Fruit fly (Drosophila melanogaster) whole organism, pupa: ENCODE measurements around the gene Est-Q.
A peak's percentile ranks its signal among the peaks of the same experiment; 100 is the strongest.

Experiments used
- CG10348 ChIP-seq: fragments of 200-800 bp; sonication (Bioruptor generic); IDR thresholded peaks from 2 replicates; pipeline ENCODE4 v1.3.6; 2022; ENCODE audit warnings: missing biosample characterization, missing genetic modification characterization
- CG12605 ChIP-seq: fragments of 200-800 bp; sonication (Bioruptor generic); IDR thresholded peaks from 2 replicates; pipeline ENCODE4 v1.3.6; 2022; ENCODE audit warnings: missing biosample characterization, missing genetic modification characterization
- CG13204 ChIP-seq: fragments of 200-800 bp; sonication (Bioruptor generic); optimal IDR thresholded peaks from 2 replicates; lab custom pipeline; 2018; ENCODE audit warnings: missing biosample characterization, mild to moderate bottlenecking, missing genetic modification characterization, moderate library complexity
- CG14655 ChIP-seq: fragments of 200-800 bp; sonication (Bioruptor generic); optimal IDR thresholded peaks from 3 replicates; lab custom pipeline; 2017; ENCODE audit warnings: mild to moderate bottlenecking, missing biosample characterization, missing genetic modification reagents, missing genetic modification characterization
- CG15710 ChIP-seq: fragments of 200-800 bp; sonication (Bioruptor generic); optimal IDR thresholded peaks from 2 replicates; lab custom pipeline; 2018; ENCODE audit warnings: missing biosample characterization, mild to moderate bottlenecking, missing genetic modification characterization, moderate library complexity
- CG17806 ChIP-seq: fragments of 200-800 bp; sonication (Bioruptor generic); optimal IDR thresholded peaks from 2 replicates; lab custom pipeline; 2018; ENCODE audit warnings: missing biosample characterization, mild to moderate bottlenecking, missing genetic modification characterization, moderate library complexity
- CG32121 ChIP-seq: fragments of 200-800 bp; sonication (Bioruptor generic); IDR thresholded peaks from 2 replicates; pipeline ENCODE4 v1.3.6; 2022; ENCODE audit warnings: missing biosample characterization, missing genetic modification characterization
- CG34367 ChIP-seq: fragments of 200-800 bp; sonication (Bioruptor generic); optimal IDR thresholded peaks from 2 replicates; lab custom pipeline; 2018; ENCODE audit warnings: missing biosample characterization, mild to moderate bottlenecking, missing genetic modification characterization
- CG4496 ChIP-seq: fragments of 200-800 bp; sonication (Bioruptor generic); IDR thresholded peaks from 3 replicates; pipeline ENCODE4 v1.3.6; 2022; ENCODE audit warnings: missing biosample characterization, missing genetic modification characterization
- CG8159 ChIP-seq: fragments of 200-800 bp; sonication (Bioruptor generic); optimal IDR thresholded peaks from 3 replicates; lab custom pipeline; 2018; ENCODE audit warnings: missing biosample characterization, mild to moderate bottlenecking, missing genetic modification characterization, moderate library complexity
- CG8301 ChIP-seq: fragments of 200-800 bp; sonication (Bioruptor generic); optimal IDR thresholded peaks from 2 replicates; lab custom pipeline; 2018; ENCODE audit warnings: missing biosample characterization, mild to moderate bottlenecking, missing genetic modification characterization
- CG9948 ChIP-seq: fragments of 200-800 bp; sonication (Bioruptor generic); optimal IDR thresholded peaks from 2 replicates; lab custom pipeline; 2018; ENCODE audit warnings: missing biosample characterization, mild to moderate bottlenecking, missing genetic modification characterization, moderate library complexity
- D1 ChIP-seq: fragments of 200-800 bp; sonication (Bioruptor generic); optimal IDR thresholded peaks from 2 replicates; lab custom pipeline; 2018; ENCODE audit warnings: missing biosample characterization, mild to moderate bottlenecking, missing genetic modification characterization, moderate library complexity
- EcR ChIP-seq: fragments of 200-800 bp; sonication (Bioruptor generic); optimal IDR thresholded peaks from 3 replicates; lab custom pipeline; 2019; ENCODE audit warnings: missing biosample characterization, missing genetic modification characterization, mild to moderate bottlenecking, moderate library complexity, missing genetic modification reagents
- Ets98B ChIP-seq: fragments of 200-800 bp; sonication (Bioruptor generic); IDR thresholded peaks from 2 replicates; pipeline ENCODE4 v1.3.6; 2022; ENCODE audit warnings: missing biosample characterization, missing genetic modification characterization
- Pif1A ChIP-seq: fragments of 200-800 bp; sonication (Bioruptor generic); optimal IDR thresholded peaks from 3 replicates; lab custom pipeline; 2016; ENCODE audit warnings: missing biosample characterization, missing genetic modification characterization
- Pif1B ChIP-seq: fragments of 200-800 bp; sonication (Bioruptor generic); optimal IDR thresholded peaks from 3 replicates; lab custom pipeline; 2016; ENCODE audit warnings: missing biosample characterization, missing genetic modification characterization
- Snoo ChIP-seq: fragments of 200-800 bp; sonication (Bioruptor generic); optimal IDR thresholded peaks from 3 replicates; lab custom pipeline; 2017; ENCODE audit warnings: missing biosample characterization, mild to moderate bottlenecking, missing genetic modification characterization, inconsistent platforms
- fd96Ca ChIP-seq: fragments of 200-800 bp; sonication (Bioruptor generic); IDR thresholded peaks from 3 replicates; pipeline ENCODE4 v1.3.6; 2022; ENCODE audit warnings: missing biosample characterization, missing genetic modification characterization
- gl ChIP-seq: fragments of 200-800 bp; sonication (Bioruptor generic); optimal IDR thresholded peaks from 2 replicates; lab custom pipeline; 2018; ENCODE audit warnings: missing biosample characterization, mild to moderate bottlenecking, missing genetic modification characterization
- rn ChIP-seq: fragments of 200-800 bp; sonication (Bioruptor generic); IDR thresholded peaks from 2 replicates; pipeline ENCODE4 v1.3.6; 2022; ENCODE audit warnings: missing biosample characterization, missing genetic modification characterization

The Est-Q gene

dm6 chr3L:21465261-21466112 lies 35.7 kb upstream of the Est-Q start:
- TF ChIP-seq CG34367 (tag; lab: Kevin White, UChicago) (no peak), CG32121 (no peak), Pif1B (GFP tag; lab: Kevin White, UChicago) (no peak), D1 (tag; lab: Kevin White, UChicago) (no peak), Pif1A (GFP tag; lab: Kevin White, UChicago) (no peak), Ets98B (GFP tag; lab: Robert Waterston, UW) (no peak), gl (tag; lab: Kevin White, UChicago) (no peak), CG17806 (tag; lab: Kevin White, UChicago) (no peak)

- TF ChIP-seq CG9948 (tag; lab: Kevin White, UChicago): no peak
- TF ChIP-seq Snoo (tag; lab: Kevin White, UChicago): no peak
- no peak for TF ChIP-seq EcR (GFP tag; lab: Kevin White, UChicago)
- no peak for TF ChIP-seq CG8159 (tag; lab: Kevin White, UChicago)
- TF ChIP-seq CG4496 (GFP tag; lab: Robert Waterston, UW): no peak
- TF ChIP-seq gl (tag; lab: Kevin White, UChicago): no peak
- no peak for TF ChIP-seq CG32121
- no peak for TF ChIP-seq fd96Ca (GFP tag; lab: Robert Waterston, UW)
- no peak for TF ChIP-seq CG13204 (GFP tag; lab: Kevin White, UChicago)
- TF ChIP-seq Pif1B (GFP tag; lab: Kevin White, UChicago): no peak
- TF ChIP-seq D1 (tag; lab: Kevin White, UChicago): no peak
- TF ChIP-seq CG12605 (GFP tag; lab: Robert Waterston, UW): no peak
- TF ChIP-seq CG8301 (tag; lab: Kevin White, UChicago): no peak
- no peak for TF ChIP-seq CG14655
- no peak for TF ChIP-seq Pif1A (GFP tag; lab: Kevin White, UChicago)
- TF ChIP-seq rn (GFP tag; lab: Robert Waterston, UW): no peak
These were observed 29.3 kb upstream of the Est-Q start for dm6 chr3L:21471895-21472294.

dm6 chr3L:21476429-21477006 lies 24.7 kb upstream of the Est-Q start, which contains the start of gene croc:
Gene croc, minus strand, starts transcription at chr3L:21476479.
- TF ChIP-seq CG15710: no peak
- TF ChIP-seq CG9948 (tag; lab: Kevin White, UChicago): no peak
- TF ChIP-seq D1 (tag; lab: Kevin White, UChicago): no peak
- TF ChIP-seq CG14655: no peak
- TF ChIP-seq EcR (GFP tag; lab: Kevin White, UChicago): no peak

dm6 chr3L:21477866-21478265 lies 23.4 kb upstream of the Est-Q start:
- TF ChIP-seq CG32121 (no peak), CG8301 (tag; lab: Kevin White, UChicago) (no peak)
- TF ChIP-seq, all 21 proteins: peak for 0

- TF ChIP-seq CG17806 (tag; lab: Kevin White, UChicago) (no peak), EcR (GFP tag; lab: Kevin White, UChicago) (no peak), CG32121 (peak; percentile 66; the same call in 1 of the 2 replicates), CG9948 (tag; lab: Kevin White, UChicago) (no peak), CG12605 (GFP tag; lab: Robert Waterston, UW) (peak; percentile 68; the same call in 1 of the 2 replicates), CG8301 (tag; lab: Kevin White, UChicago) (peak; percentile 43), D1 (tag; lab: Kevin White, UChicago) (no peak), gl (tag; lab: Kevin White, UChicago) (peak; percentile 66), CG14655 (peak; percentile 48), Pif1A (GFP tag; lab: Kevin White, UChicago) (peak; percentile 82), Pif1B (GFP tag; lab: Kevin White, UChicago) (peak; percentile 33), CG15710 (no peak), CG10348 (no peak), Snoo (tag; lab: Kevin White, UChicago) (peak; percentile 87), rn (GFP tag; lab: Robert Waterston, UW) (0 out of 2 replicates have a peak, but pooled peaks have one; percentile 24), CG8159 (tag; lab: Kevin White, UChicago) (no peak), fd96Ca (GFP tag; lab: Robert Waterston, UW) (peak; percentile 70; the same call in 1 of the 3 replicates), CG13204 (GFP tag; lab: Kevin White, UChicago) (no peak), Ets98B (GFP tag; lab: Robert Waterston, UW) (peak; percentile 75), CG34367 (tag; lab: Kevin White, UChicago) (peak; percentile 42), CG4496 (GFP tag; lab: Robert Waterston, UW) (peak; percentile 92)
- TF ChIP-seq, all 21 proteins: peak for 13
These were observed 21.6 kb upstream of the Est-Q start for dm6 chr3L:21479636-21480035.

- TF ChIP-seq CG32121: no peak
- TF ChIP-seq Ets98B (GFP tag; lab: Robert Waterston, UW): no peak
- no peak for TF ChIP-seq CG8301 (tag; lab: Kevin White, UChicago)
- no peak for TF ChIP-seq D1 (tag; lab: Kevin White, UChicago)
- no peak for TF ChIP-seq CG8159 (tag; lab: Kevin White, UChicago)
- no peak for TF ChIP-seq EcR (GFP tag; lab: Kevin White, UChicago)
- no peak for TF ChIP-seq CG17806 (tag; lab: Kevin White, UChicago)
- no peak for TF ChIP-seq CG9948 (tag; lab: Kevin White, UChicago)
- no peak for TF ChIP-seq CG14655
These were observed 19.1 kb upstream of the Est-Q start for dm6 chr3L:21482100-21482499.
